Worm (Caenorhabditis elegans) whole organism, early embryonic: ENCODE results near the gene ebax-1.

ENCODE experiments used
- B0310.2 ChIP-seq: sonication (generic microtip); optimal IDR thresholded peaks from 2 replicates; lab custom pipeline; 2016; ENCODE audit warnings: mild to moderate bottlenecking, missing genetic modification characterization, missing compliant biosample characterization
- F13C5.2 ChIP-seq: sonication (generic microtip); optimal IDR thresholded peaks from 2 replicates; lab custom pipeline; 2017; ENCODE audit warnings: mild to moderate bottlenecking, missing genetic modification characterization, inconsistent platforms, missing compliant biosample characterization
- aly-1 ChIP-seq: sonication (generic microtip); optimal IDR thresholded peaks from 2 replicates; lab custom pipeline; 2016; ENCODE audit warnings: missing genetic modification characterization, missing compliant biosample characterization
- ama-1 ChIP-seq: fragments of 150-350 bp; optimal IDR thresholded peaks from 2 replicates; lab custom pipeline; 2014
- ceh-13 ChIP-seq: fragments of 200-800 bp; sonication (Bioruptor generic); optimal IDR thresholded peaks from 2 replicates; lab custom pipeline; 2018; ENCODE audit warnings: mild to moderate bottlenecking, missing genetic modification characterization, missing compliant biosample characterization
- ceh-36 ChIP-seq: sonication (generic microtip); optimal IDR thresholded peaks from 2 replicates; lab custom pipeline; 2016; ENCODE audit warnings: missing genetic modification characterization, inconsistent platforms, missing compliant biosample characterization
- ets-7 ChIP-seq: sonication (generic microtip); optimal IDR thresholded peaks from 2 replicates; lab custom pipeline; 2016; ENCODE audit warnings: missing genotype, missing genetic modification characterization, missing compliant biosample characterization
- flt-1 ChIP-seq: fragments of 200-800 bp; sonication (Bioruptor generic); IDR thresholded peaks from 2 replicates; pipeline ENCODE4 v1.3.6; 2022; ENCODE audit warnings: missing genetic modification characterization, missing compliant biosample characterization
- hmbx-1 ChIP-seq: sonication (generic microtip); optimal IDR thresholded peaks from 2 replicates; lab custom pipeline; 2016; ENCODE audit warnings: mild to moderate bottlenecking, missing genetic modification characterization, missing compliant biosample characterization
- hmg-4 ChIP-seq: fragments of 200-800 bp; sonication (Bioruptor generic); optimal IDR thresholded peaks from 2 replicates; lab custom pipeline; 2018; ENCODE audit warnings: mild to moderate bottlenecking, missing genetic modification characterization, missing compliant biosample characterization
- hnd-1 ChIP-seq: sonication (generic microtip); optimal IDR thresholded peaks from 2 replicates; lab custom pipeline; 2016; ENCODE audit warnings: missing genetic modification characterization, missing compliant biosample characterization
- pes-1 ChIP-seq: fragments of 200-800 bp; sonication (Bioruptor generic); IDR thresholded peaks from 2 replicates; pipeline ENCODE4 v1.3.6; 2022; ENCODE audit warnings: missing genetic modification reagents, missing genetic modification characterization, missing compliant biosample characterization
- scrt-1 ChIP-seq: fragments of 200-800 bp; sonication (Bioruptor generic); IDR thresholded peaks from 2 replicates; pipeline ENCODE4 v1.3.6; 2022; ENCODE audit warnings: missing genetic modification characterization, missing compliant biosample characterization
- sea-1 ChIP-seq: fragments of 200-800 bp; sonication (Bioruptor generic); conservative IDR thresholded peaks from 2 replicates; pipeline ENCODE4 v1.3.6; 2022; ENCODE audit warnings: missing genetic modification characterization, missing compliant biosample characterization
- tbx-11 ChIP-seq: fragments of 200-800 bp; sonication (Bioruptor generic); IDR thresholded peaks from 2 replicates; pipeline ENCODE4 v1.3.6; 2022; ENCODE audit warnings: missing genetic modification characterization, missing compliant biosample characterization
- tbx-37 ChIP-seq: fragments of 200-800 bp; sonication (Bioruptor generic); conservative IDR thresholded peaks from 2 replicates; pipeline ENCODE4 v1.3.6; 2022; ENCODE audit warnings: missing genetic modification reagents, missing genetic modification characterization, missing compliant biosample characterization
- tra-4 ChIP-seq: sonication (generic microtip); optimal IDR thresholded peaks from 2 replicates; lab custom pipeline; 2017; ENCODE audit warnings: missing genetic modification characterization, missing compliant biosample characterization

ebax-1 gene

DNA sequence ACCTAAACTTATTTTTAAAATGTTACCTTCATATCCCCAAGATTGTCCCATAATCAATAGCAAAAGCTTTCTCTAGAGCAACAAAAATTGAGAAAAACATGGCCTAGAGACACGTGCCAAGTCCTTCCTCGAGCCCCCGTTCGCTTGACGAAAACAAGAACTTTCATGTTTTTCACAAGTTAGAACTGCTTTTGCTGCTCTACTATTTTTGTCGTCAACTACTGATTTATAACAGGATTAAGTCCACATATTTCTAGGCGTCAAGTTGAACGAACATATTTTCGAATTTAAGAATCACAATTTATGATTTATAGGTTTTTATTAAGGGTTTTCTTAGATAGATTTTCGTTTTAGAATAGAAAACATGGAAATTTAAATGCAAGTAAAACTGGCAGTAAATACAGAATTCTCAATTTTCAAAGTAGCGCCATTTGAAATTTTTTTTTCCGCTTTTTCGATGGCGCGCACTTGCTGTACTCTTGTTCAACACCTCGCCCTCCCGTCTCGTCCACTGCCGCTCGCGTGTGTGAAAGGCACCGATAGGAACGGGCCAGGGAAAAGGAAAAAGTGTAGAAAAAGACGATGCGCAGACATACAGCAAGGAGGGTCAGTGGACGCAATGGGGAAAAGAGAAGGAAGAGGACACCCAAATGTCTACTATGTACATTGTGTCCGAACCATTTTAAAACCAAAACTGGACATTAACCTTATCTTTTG is 2.4 kb upstream of the ebax-1 start, which contains the start of gene rad-51:
rad-51 (minus strand) TSS at position 51 of the 717 bp plus-strand sequence.
- TF ChIP-seq sea-1 (GFP tag; lab: Robert Waterston, UW), result no peak
- TF ChIP-seq ceh-13 (GFP tag; lab: Kevin White, UChicago), result no peak
- TF ChIP-seq scrt-1 (GFP tag; lab: Robert Waterston, UW), result no peak
- TF ChIP-seq tra-4 (tag; lab: Kevin White, UChicago), result no peak
- TF ChIP-seq F13C5.2 (tag; lab: Kevin White, UChicago), result peak; percentile 60
- no peak for TF ChIP-seq ama-1 (lab: Kevin White, UChicago)
- no peak for TF ChIP-seq ets-7 (tag; lab: Kevin White, UChicago)
- TF ChIP-seq pes-1, result no peak
- TF ChIP-seq flt-1 (GFP tag; lab: Robert Waterston, UW), result no peak
- no peak for TF ChIP-seq hmbx-1 (tag; lab: Kevin White, UChicago)
- peak; percentile 37 for TF ChIP-seq aly-1
- no peak for TF ChIP-seq tbx-37 (GFP tag; lab: Robert Waterston, UW)
- TF ChIP-seq hmg-4 (GFP tag; lab: Kevin White, UChicago), result peak; percentile 44
- no peak for TF ChIP-seq tbx-11 (GFP tag; lab: Robert Waterston, UW)
- TF ChIP-seq hnd-1 (tag; lab: Kevin White, UChicago), result no peak
- TF ChIP-seq B0310.2 (tag; lab: Kevin White, UChicago), result no peak
- no peak for TF ChIP-seq ceh-36 (tag; lab: Kevin White, UChicago)

DNA sequence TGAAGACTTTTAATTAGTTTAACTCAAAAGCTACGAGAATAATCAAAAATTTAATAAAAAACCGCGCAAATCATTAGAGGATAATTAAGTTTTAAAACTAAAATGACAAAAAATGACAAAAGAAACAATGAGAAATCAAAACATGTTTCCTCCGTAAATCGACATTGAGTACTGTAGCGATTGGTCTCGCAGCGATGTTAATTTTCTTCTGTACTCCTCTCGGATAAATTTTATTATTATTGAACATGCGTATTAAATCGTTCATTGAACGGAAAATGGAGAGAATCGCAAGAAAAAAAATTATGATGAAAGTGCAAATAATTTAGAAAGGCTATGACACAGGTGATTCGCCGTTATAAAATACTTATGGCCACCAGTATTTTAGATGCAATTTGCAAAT is 1.4 kb upstream of the ebax-1 start:
- no peak for TF ChIP-seq flt-1 (GFP tag; lab: Robert Waterston, UW)

DNA sequence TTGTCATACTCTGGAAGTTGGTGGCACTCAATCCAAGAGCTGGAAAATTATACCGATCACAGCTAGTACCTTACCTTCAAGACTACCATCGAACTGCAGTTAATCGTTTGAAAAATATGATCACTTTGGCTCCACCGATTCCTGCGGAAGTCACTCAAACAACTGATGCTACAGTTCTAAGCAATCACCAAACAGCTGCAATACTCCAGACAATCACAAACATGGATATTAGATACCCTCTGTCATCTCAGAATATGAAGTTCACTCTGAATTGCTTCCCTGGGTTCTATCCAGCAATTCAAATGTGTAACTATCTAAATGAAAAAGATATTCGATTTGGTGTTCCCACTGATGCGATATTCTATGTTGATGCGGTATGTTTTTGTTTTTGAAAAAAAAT is 1.8 kb downstream of the ebax-1 start:
- TF ChIP-seq B0310.2 (tag; lab: Kevin White, UChicago) (no peak), ceh-13 (GFP tag; lab: Kevin White, UChicago) (no peak), ama-1 (lab: Kevin White, UChicago) (no peak), hmbx-1 (tag; lab: Kevin White, UChicago) (no peak), ceh-36 (tag; lab: Kevin White, UChicago) (no peak), pes-1 (no peak), hmg-4 (GFP tag; lab: Kevin White, UChicago) (no peak), hnd-1 (tag; lab: Kevin White, UChicago) (no peak), aly-1 (no peak)

DNA sequence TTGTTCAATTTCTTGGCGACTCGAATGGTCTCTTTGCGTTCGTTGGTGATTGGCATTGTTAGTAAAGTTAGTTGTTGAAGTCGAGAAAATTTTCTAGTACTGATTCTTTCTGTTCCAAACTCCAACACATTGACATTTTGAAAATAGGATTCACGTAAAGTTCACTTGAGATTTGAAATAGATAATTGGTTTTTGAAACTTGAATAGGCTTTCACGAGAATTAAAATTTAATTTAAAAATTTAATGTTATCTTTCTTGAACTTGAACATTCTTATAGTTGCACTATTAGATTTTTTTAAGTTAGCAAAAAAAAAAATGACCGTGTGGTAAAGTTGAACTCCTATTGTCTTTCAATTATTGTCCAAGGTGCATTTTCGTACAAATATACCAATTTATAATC is 7.3 kb downstream of the ebax-1 start, which contains the start of gene R09E10.6:
R09E10.6 (minus strand) TSS at position 101 of the 400 bp plus-strand sequence.
- TF ChIP-seq sea-1 (GFP tag; lab: Robert Waterston, UW) (no peak), tbx-37 (GFP tag; lab: Robert Waterston, UW) (no peak), tbx-11 (GFP tag; lab: Robert Waterston, UW) (no peak), hmg-4 (GFP tag; lab: Kevin White, UChicago) (no peak), B0310.2 (tag; lab: Kevin White, UChicago) (no peak), ets-7 (tag; lab: Kevin White, UChicago) (no peak), tra-4 (tag; lab: Kevin White, UChicago) (no peak), pes-1 (no peak), ama-1 (lab: Kevin White, UChicago) (no peak), ceh-36 (tag; lab: Kevin White, UChicago) (no peak), ceh-13 (GFP tag; lab: Kevin White, UChicago) (no peak), F13C5.2 (tag; lab: Kevin White, UChicago) (no peak)

DNA sequence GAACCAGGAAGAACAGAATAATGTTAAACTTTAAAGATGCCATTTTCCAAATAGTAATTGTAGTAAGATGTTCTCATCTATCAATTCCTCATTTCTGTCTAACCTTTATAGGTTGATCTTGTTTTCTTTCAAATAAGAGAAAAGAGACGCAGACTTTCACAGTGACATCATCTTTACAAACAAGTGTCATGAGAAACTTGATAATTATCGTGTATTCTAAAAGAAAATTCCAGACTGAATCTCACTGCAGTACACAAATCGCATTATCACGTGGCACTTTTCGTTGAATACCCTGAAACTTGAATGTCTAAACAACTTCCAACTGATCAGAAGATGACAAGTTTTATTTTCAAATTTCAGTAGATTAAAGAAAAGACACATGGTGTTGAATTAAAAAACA is 8.3 kb downstream of the ebax-1 start, which contains the start of gene R09E10.13:
R09E10.13 (minus strand) TSS at position 61 of the 400 bp plus-strand sequence.
- TF ChIP-seq B0310.2 (tag; lab: Kevin White, UChicago) (no peak), aly-1 (no peak), ets-7 (tag; lab: Kevin White, UChicago) (no peak), hmbx-1 (tag; lab: Kevin White, UChicago) (no peak), flt-1 (GFP tag; lab: Robert Waterston, UW) (no peak), scrt-1 (GFP tag; lab: Robert Waterston, UW) (no peak), hnd-1 (tag; lab: Kevin White, UChicago) (no peak), tbx-37 (GFP tag; lab: Robert Waterston, UW) (no peak), pes-1 (no peak), ama-1 (lab: Kevin White, UChicago) (no peak), tbx-11 (GFP tag; lab: Robert Waterston, UW) (no peak), tra-4 (tag; lab: Kevin White, UChicago) (no peak), ceh-13 (GFP tag; lab: Kevin White, UChicago) (no peak), sea-1 (GFP tag; lab: Robert Waterston, UW) (no peak), hmg-4 (GFP tag; lab: Kevin White, UChicago) (no peak), F13C5.2 (tag; lab: Kevin White, UChicago) (no peak), ceh-36 (tag; lab: Kevin White, UChicago) (no peak)

DNA sequence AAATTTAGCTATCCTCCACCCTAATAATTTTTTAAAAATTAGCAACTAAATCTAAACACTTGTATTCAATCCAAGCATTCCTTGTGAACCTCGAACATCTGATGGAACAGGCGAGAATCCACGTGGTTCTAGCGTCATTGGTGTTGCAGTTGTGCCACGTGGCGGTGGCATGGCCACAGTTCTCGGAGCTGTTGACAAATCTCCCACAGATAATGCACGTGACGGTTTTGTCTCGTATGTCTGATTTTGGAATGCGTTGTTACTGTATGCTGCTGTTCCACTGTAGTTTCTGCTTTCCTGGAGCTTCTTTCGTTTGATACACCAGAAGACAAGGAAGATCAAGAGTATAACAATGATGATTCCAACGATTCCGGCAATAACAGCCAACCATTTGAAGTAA is 9.3 kb downstream of the ebax-1 start:
- TF ChIP-seq hnd-1 (tag; lab: Kevin White, UChicago), result no peak
- no peak for TF ChIP-seq ceh-36 (tag; lab: Kevin White, UChicago)
- no peak for TF ChIP-seq tbx-11 (GFP tag; lab: Robert Waterston, UW)
- TF ChIP-seq tra-4 (tag; lab: Kevin White, UChicago), result no peak
- TF ChIP-seq sea-1 (GFP tag; lab: Robert Waterston, UW), result no peak
- TF ChIP-seq F13C5.2 (tag; lab: Kevin White, UChicago), result no peak
- TF ChIP-seq hmbx-1 (tag; lab: Kevin White, UChicago), result no peak
- no peak for TF ChIP-seq pes-1
- no peak for TF ChIP-seq ama-1 (lab: Kevin White, UChicago)
- TF ChIP-seq B0310.2 (tag; lab: Kevin White, UChicago), result no peak
- no peak for TF ChIP-seq aly-1
- TF ChIP-seq flt-1 (GFP tag; lab: Robert Waterston, UW), result no peak
- TF ChIP-seq scrt-1 (GFP tag; lab: Robert Waterston, UW), result no peak
- TF ChIP-seq ceh-13 (GFP tag; lab: Kevin White, UChicago), result no peak
- TF ChIP-seq tbx-37 (GFP tag; lab: Robert Waterston, UW), result no peak
- no peak for TF ChIP-seq hmg-4 (GFP tag; lab: Kevin White, UChicago)
- no peak for TF ChIP-seq ets-7 (tag; lab: Kevin White, UChicago)
